Fruit fly (Drosophila melanogaster): ENCODE results near the gene Pde1c.

The Pde1c gene

DNA sequence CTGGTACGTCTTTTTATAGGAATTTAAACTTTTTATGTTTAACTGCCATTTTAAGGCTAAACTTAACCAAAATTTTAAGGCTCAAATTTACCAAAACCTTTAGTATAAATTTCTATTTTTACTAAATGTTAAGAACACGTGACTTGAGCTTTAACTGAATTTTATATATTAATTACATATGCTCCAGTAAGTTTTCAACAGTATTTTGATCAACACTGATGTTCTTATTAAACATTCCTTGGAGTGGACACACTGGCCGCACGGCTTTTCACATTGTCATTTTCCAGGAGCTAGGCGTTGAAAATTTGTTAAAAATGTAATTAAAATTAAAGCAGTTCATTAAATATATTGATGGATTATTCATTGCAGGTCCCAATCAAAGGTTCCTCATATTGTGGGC, 138.7 kb downstream of the Pde1c start, which contains the start of gene CG14932:
CG14932 (plus strand) TSS at position 230 of the 400 bp plus-strand sequence.
- TF ChIP-seq jigr1 (GFP tag; IDR thresholded peaks at IDR 0.05) (no peak), CG10267 (tag; optimal IDR thresholded peaks at IDR 0.05) (peak; percentile 24), Bgb (GFP tag; IDR thresholded peaks at IDR 0.05; ENCODE audit: partially characterized antibody) (no peak), CG7839 (tag; optimal IDR thresholded peaks at IDR 0.05) (no peak), CG3407 (GFP tag; optimal IDR thresholded peaks at IDR 0.05) (no peak), CG5245 (GFP tag; optimal IDR thresholded peaks at IDR 0.05) (no peak), CG14710 (tag; optimal IDR thresholded peaks at IDR 0.05) (peak; percentile 95), stwl (tag; optimal IDR thresholded peaks at IDR 0.05) (peak; percentile 39), Hr39 (optimal IDR thresholded peaks at IDR 0.05) (no peak), z (GFP tag; IDR thresholded peaks at IDR 0.05) (no peak), CG6254 (GFP tag; optimal IDR thresholded peaks at IDR 0.05) (no peak)

DNA sequence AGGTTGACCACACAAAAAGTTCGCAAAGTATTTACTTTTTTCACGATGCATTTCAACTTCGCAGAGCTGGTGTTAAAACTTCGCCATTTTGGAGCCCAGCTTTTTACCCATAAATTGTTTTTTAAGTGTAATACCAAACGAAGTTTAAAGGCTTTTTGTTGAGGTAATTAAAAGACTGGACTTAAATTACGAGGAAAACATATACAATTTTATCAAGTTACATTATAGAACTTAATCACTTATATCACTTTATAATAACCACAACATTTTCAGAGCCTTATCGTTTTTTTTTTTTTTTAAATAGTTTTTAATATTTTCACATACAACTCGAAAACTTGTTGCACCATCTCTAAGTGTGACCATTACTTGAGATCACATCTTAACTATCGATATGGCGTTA, 140.3 kb downstream of the Pde1c start, which contains the start of gene CG14931:
CG14931 (plus strand) TSS at position 301 of the 400 bp plus-strand sequence.
- TF ChIP-seq CG6272 (GFP tag; IDR thresholded peaks at IDR 0.05) (no peak), TFAM (GFP tag; optimal IDR thresholded peaks at IDR 0.05) (no peak), CG12299 (tag; optimal IDR thresholded peaks at IDR 0.05) (no peak), pita (GFP tag; optimal IDR thresholded peaks at IDR 0.05) (no peak), Camta (GFP tag; optimal IDR thresholded peaks at IDR 0.05) (no peak), Aef1 (GFP tag; IDR thresholded peaks at IDR 0.05) (no peak), vnd (GFP tag; IDR thresholded peaks at IDR 0.05; ENCODE audit: partially characterized antibody) (no peak), nau (GFP tag; optimal IDR thresholded peaks at IDR 0.05) (no peak), CG1602 (GFP tag; optimal IDR thresholded peaks at IDR 0.05) (no peak), CG7963 (GFP tag; IDR thresholded peaks at IDR 0.05; ENCODE audit: partially characterized antibody) (no peak), so (GFP tag; IDR thresholded peaks at IDR 0.05) (no peak), mam (GFP tag; optimal IDR thresholded peaks at IDR 0.05) (no peak), Adf1 (GFP tag; IDR thresholded peaks at IDR 0.05) (no peak), NfI (GFP tag; optimal IDR thresholded peaks at IDR 0.05) (no peak), CG33557 (GFP tag; optimal IDR thresholded peaks at IDR 0.05) (no peak), sob (GFP tag; IDR thresholded peaks at IDR 0.05) (no peak), Chrac-16 (GFP tag; optimal IDR thresholded peaks at IDR 0.05) (no peak), D19B (GFP tag; optimal IDR thresholded peaks at IDR 0.05) (no peak)
